Worm (Caenorhabditis elegans) whole organism, L1 larva: ENCODE results near the gene nhr-91.

Source experiments
- aly-2 ChIP-seq: fragments of 150-350 bp; optimal IDR thresholded peaks from 2 replicates; lab custom pipeline; 2014; ENCODE audit warnings: missing biosample characterization, missing genetic modification characterization
- ceh-82 ChIP-seq, 3 experiments: fragments of 150-350 bp in 1 of 3; sonication (generic microtip) in 2 of 3; optimal IDR thresholded peaks; 2 replicates each; lab custom pipeline; 2014 to 2017; ENCODE audit warnings: missing biosample characterization in 3 of 3, missing genetic modification characterization in 3 of 3
- ceh-88 ChIP-seq: fragments of 200-800 bp; sonication (Bioruptor generic); IDR thresholded peaks from 2 replicates; pipeline ENCODE4 v1.3.6; 2022; ENCODE audit warnings: missing genetic modification characterization, missing compliant biosample characterization
- dsc-1 ChIP-seq: sonication (generic microtip); optimal IDR thresholded peaks from 2 replicates; lab custom pipeline; 2016; ENCODE audit warnings: mild to moderate bottlenecking, missing genetic modification characterization, missing compliant biosample characterization
- efl-1 ChIP-seq, 4 experiments: fragments of 150-350 bp; optimal IDR thresholded peaks in 3 of 4; peaks in 1 of 4; 1 replicate in 1 of 4; 2 replicates in 3 of 4; lab custom pipeline; 2014; ENCODE audit warnings: missing biosample characterization in 2 of 4, missing genetic modification characterization in 2 of 4, missing genetic modification reagents in 2 of 4
- egl-13 ChIP-seq: sonication (generic microtip); optimal IDR thresholded peaks from 2 replicates; lab custom pipeline; 2016; ENCODE audit warnings: missing genotype, missing genetic modification reagents, missing genetic modification characterization, missing compliant biosample characterization
- elt-2 ChIP-seq: sonication (generic microtip); optimal IDR thresholded peaks from 2 replicates; lab custom pipeline; 2016; ENCODE audit warnings: missing genetic modification characterization, mild to moderate bottlenecking, inconsistent platforms, missing compliant biosample characterization, missing genetic modification reagents
- elt-3 ChIP-seq, 6 experiments: fragments of 150-350 bp in 1 of 6; sonication (generic microtip); optimal IDR thresholded peaks; 2 replicates each; lab custom pipeline; 2017 to 2018; ENCODE audit warnings: missing biosample characterization in 6 of 6, missing genetic modification characterization in 6 of 6, inconsistent platforms in 1 of 6
- fkh-8 ChIP-seq: sonication (generic microtip); optimal IDR thresholded peaks from 2 replicates; lab custom pipeline; 2016; ENCODE audit warnings: mild to moderate bottlenecking, missing genetic modification characterization, missing compliant biosample characterization
- fos-1 ChIP-seq: fragments of 150-350 bp; optimal IDR thresholded peaks from 2 replicates; lab custom pipeline; 2014; ENCODE audit warnings: missing biosample characterization, missing genetic modification characterization
- hlh-4 ChIP-seq: sonication (generic microtip); optimal IDR thresholded peaks from 2 replicates; lab custom pipeline; 2016; ENCODE audit warnings: mild to moderate bottlenecking, missing genetic modification characterization, missing compliant biosample characterization
- lin-13 ChIP-seq: fragments of 150-350 bp; optimal IDR thresholded peaks from 2 replicates; lab custom pipeline; 2014; ENCODE audit warnings: missing biosample characterization, missing genetic modification reagents, missing genetic modification characterization
- lin-14 ChIP-seq: fragments of 200-800 bp; sonication (Bioruptor generic); optimal IDR thresholded peaks from 2 replicates; lab custom pipeline; 2018; ENCODE audit warnings: mild to moderate bottlenecking, missing genetic modification characterization, moderate library complexity, missing compliant biosample characterization
- lsy-2 ChIP-seq, 2 experiments: fragments of 150-350 bp; optimal IDR thresholded peaks; 2 replicates each; lab custom pipeline; 2014; ENCODE audit warnings: missing biosample characterization in 2 of 2, missing genetic modification characterization in 2 of 2
- mep-1 ChIP-seq: fragments of 150-350 bp; optimal IDR thresholded peaks from 2 replicates; lab custom pipeline; 2014; ENCODE audit warnings: missing biosample characterization, missing genetic modification characterization
- nhr-11 ChIP-seq: fragments of 150-350 bp; optimal IDR thresholded peaks from 2 replicates; lab custom pipeline; 2014; ENCODE audit warnings: missing biosample characterization, missing genetic modification characterization
- nhr-19 ChIP-seq: fragments of 200-800 bp; sonication (Bioruptor generic); conservative IDR thresholded peaks from 2 replicates; pipeline ENCODE4 v1.3.6; 2022; ENCODE audit warnings: missing genetic modification characterization, missing compliant biosample characterization
- nhr-20 ChIP-seq: sonication (generic microtip); optimal IDR thresholded peaks from 2 replicates; lab custom pipeline; 2016; ENCODE audit warnings: mild to moderate bottlenecking, missing genetic modification characterization, missing compliant biosample characterization
- nhr-237 ChIP-seq: fragments of 150-350 bp; optimal IDR thresholded peaks from 2 replicates; lab custom pipeline; 2014; ENCODE audit warnings: missing biosample characterization, missing genetic modification characterization
- nhr-28 ChIP-seq: fragments of 150-350 bp; optimal IDR thresholded peaks from 2 replicates; lab custom pipeline; 2014; ENCODE audit warnings: missing biosample characterization, missing genetic modification characterization
- nhr-47 ChIP-seq: sonication (generic microtip); optimal IDR thresholded peaks from 2 replicates; lab custom pipeline; 2016; ENCODE audit warnings: mild to moderate bottlenecking, missing genetic modification characterization, moderate library complexity, missing compliant biosample characterization
- nhr-71 ChIP-seq: sonication (generic microtip); optimal IDR thresholded peaks from 2 replicates; lab custom pipeline; 2016; ENCODE audit warnings: mild to moderate bottlenecking, missing genetic modification characterization, moderate library complexity, missing compliant biosample characterization
- nhr-77 ChIP-seq: fragments of 150-350 bp; optimal IDR thresholded peaks from 2 replicates; lab custom pipeline; 2014; ENCODE audit warnings: missing biosample characterization, missing genetic modification characterization
- nhr-85 ChIP-seq: sonication (generic microtip); peaks from one replicate; lab custom pipeline; 2016; ENCODE audit warnings: missing genetic modification characterization, inconsistent platforms, missing compliant biosample characterization
- nhr-90 ChIP-seq: sonication (generic microtip); optimal IDR thresholded peaks from 2 replicates; lab custom pipeline; 2016; ENCODE audit warnings: mild to moderate bottlenecking, missing genetic modification characterization, missing compliant biosample characterization; ENCODE audit not compliant: poor library complexity
- pag-3 ChIP-seq: sonication (generic microtip); optimal IDR thresholded peaks from 2 replicates; lab custom pipeline; 2017; ENCODE audit warnings: missing genetic modification characterization, mild to moderate bottlenecking, missing compliant biosample characterization, antibody characterized with exemption, borderline replicate concordance; ENCODE audit not compliant: insufficient read depth
- pax-3 ChIP-seq: fragments of 200-800 bp; sonication (Bioruptor generic); optimal IDR thresholded peaks from 2 replicates; lab custom pipeline; 2018; ENCODE audit warnings: mild to moderate bottlenecking, missing genetic modification characterization, moderate library complexity, missing compliant biosample characterization
- pqm-1 ChIP-seq: sonication (generic microtip); optimal IDR thresholded peaks from 3 replicates; lab custom pipeline; 2017; ENCODE audit warnings: missing biosample characterization, missing genetic modification characterization
- rnt-1 ChIP-seq: sonication (generic microtip); optimal IDR thresholded peaks from 2 replicates; lab custom pipeline; 2016; ENCODE audit warnings: mild to moderate bottlenecking, missing genetic modification characterization, moderate library complexity, missing compliant biosample characterization
- snpc-4 ChIP-seq: fragments of 150-350 bp; optimal IDR thresholded peaks from 2 replicates; lab custom pipeline; 2014; ENCODE audit warnings: missing biosample characterization, missing genetic modification characterization
- snu-23 ChIP-seq: sonication (generic microtip); optimal IDR thresholded peaks from 2 replicates; lab custom pipeline; 2016; ENCODE audit warnings: missing genetic modification characterization, missing compliant biosample characterization
- swsn-7 ChIP-seq: sonication (generic microtip); optimal IDR thresholded peaks from 2 replicates; lab custom pipeline; 2016; ENCODE audit warnings: missing genetic modification characterization, missing compliant biosample characterization
- tlp-1 ChIP-seq: fragments of 150-350 bp; optimal IDR thresholded peaks from 2 replicates; lab custom pipeline; 2014; ENCODE audit warnings: missing biosample characterization, missing genetic modification characterization
- unc-30 ChIP-seq: sonication (generic microtip); optimal IDR thresholded peaks from 2 replicates; lab custom pipeline; 2017; ENCODE audit warnings: missing biosample characterization, missing genetic modification characterization
- unc-86 ChIP-seq: sonication (generic microtip); optimal IDR thresholded peaks from 2 replicates; lab custom pipeline; 2016; ENCODE audit warnings: missing genetic modification characterization, missing compliant biosample characterization
- unc-98 ChIP-seq: fragments of 200-800 bp; sonication (Bioruptor generic); IDR thresholded peaks from 2 replicates; pipeline ENCODE4 v1.3.6; 2022; ENCODE audit warnings: missing genetic modification characterization, missing compliant biosample characterization
- xbp-1 ChIP-seq: sonication (generic microtip); optimal IDR thresholded peaks from 2 replicates; lab custom pipeline; 2016; ENCODE audit warnings: missing genetic modification characterization, missing compliant biosample characterization
- zip-4 ChIP-seq: fragments of 200-800 bp; sonication (Bioruptor generic); optimal IDR thresholded peaks from 2 replicates; lab custom pipeline; 2018; ENCODE audit warnings: mild to moderate bottlenecking, missing genetic modification characterization, moderate library complexity, missing compliant biosample characterization
- ztf-11 ChIP-seq, 2 experiments: sonication (generic microtip); optimal IDR thresholded peaks; 2 replicates each; lab custom pipeline; 2016 to 2017; ENCODE audit warnings: missing genetic modification characterization in 2 of 2, missing biosample characterization in 1 of 2, missing compliant biosample characterization in 1 of 2
- ztf-4 ChIP-seq: fragments of 150-350 bp; optimal IDR thresholded peaks from 2 replicates; lab custom pipeline; 2014; ENCODE audit warnings: missing biosample characterization, missing genetic modification characterization

nhr-91 gene

ce11 chrX:15342744-15343259 is 33.6 kb downstream of the nhr-91 start:
- TF ChIP-seq mep-1 (peak; percentile 4), pax-3 (no peak), nhr-90 (tag; lab: Kevin White, UChicago) (no peak), nhr-19 (GFP tag; lab: Robert Waterston, UW) (peak; percentile 14), nhr-237 (tag; lab: Kevin White, UChicago) (no peak), pag-3 (tag; lab: Kevin White, UChicago) (no peak), unc-30 (tag; lab: Kevin White, UChicago) (no peak), tlp-1 (tag; lab: Kevin White, UChicago) (no peak), unc-86 (no peak), elt-3 (tag; optimal IDR thresholded peaks at IDR 0.05; lab: Kevin White, UChicago) (peak in 4 of 6 experiments; percentile 5 to 77 (median 48)), elt-2 (tag; lab: Kevin White, UChicago) (no peak), nhr-85 (tag; lab: Kevin White, UChicago) (peak; percentile 57), swsn-7 (tag; lab: Kevin White, UChicago) (no peak), fos-1 (tag; lab: Kevin White, UChicago) (no peak), unc-98 (GFP tag; lab: Robert Waterston, UW) (no peak), ztf-11 (tag; optimal IDR thresholded peaks at IDR 0.05; lab: Kevin White, UChicago) (no peak)

ce11 chrX:15343971-15344370 is 34.8 kb downstream of the nhr-91 start:
- TF ChIP-seq nhr-20 (tag; lab: Kevin White, UChicago) (peak; percentile 44), zip-4 (GFP tag; lab: Kevin White, UChicago) (no peak), nhr-19 (GFP tag; lab: Robert Waterston, UW) (no peak), nhr-71 (tag; lab: Kevin White, UChicago) (peak; percentile 72), swsn-7 (tag; lab: Kevin White, UChicago) (peak; percentile 17), ztf-4 (tag; lab: Kevin White, UChicago) (peak; percentile 28), lin-14 (GFP tag; lab: Kevin White, UChicago) (peak; percentile 60), nhr-77 (tag; lab: Kevin White, UChicago) (no peak), tlp-1 (tag; lab: Kevin White, UChicago) (no peak), nhr-47 (tag; lab: Kevin White, UChicago) (peak; percentile 78), aly-2 (tag; lab: Kevin White, UChicago) (no peak), snpc-4 (tag; lab: Kevin White, UChicago) (no peak), hlh-4 (peak; percentile 74), pqm-1 (no peak), dsc-1 (tag; lab: Kevin White, UChicago) (peak; percentile 58), ceh-88 (GFP tag; lab: Robert Waterston, UW) (no peak), nhr-28 (no peak), xbp-1 (tag; lab: Kevin White, UChicago) (peak; percentile 11), efl-1 (optimal IDR thresholded peaks at IDR 0.05; lab: Kevin White, UChicago) (no peak), efl-1 (GFP tag; optimal IDR thresholded peaks at IDR 0.05 in 1 of 2; lab: Kevin White, UChicago) (peak in 1 of 2 experiments; percentile 71), lin-13 (GFP tag; lab: Kevin White, UChicago) (no peak), mep-1 (peak; percentile 35), egl-13 (peak; percentile 26), fkh-8 (tag; lab: Kevin White, UChicago) (peak; percentile 76), lsy-2 (tag; optimal IDR thresholded peaks at IDR 0.05; lab: Kevin White, UChicago) (peak in 1 of 2 experiments; percentile 18)

ce11 chrX:15345346-15346198 is 36.4 kb downstream of the nhr-91 start:
- TF ChIP-seq lin-14 (GFP tag; lab: Kevin White, UChicago) (peak; percentile 31), snpc-4 (tag; lab: Kevin White, UChicago) (peak; percentile 96), dsc-1 (tag; lab: Kevin White, UChicago) (peak; percentile 89), nhr-47 (tag; lab: Kevin White, UChicago) (peak; percentile 3), snu-23 (GFP tag; lab: Kevin White, UChicago) (no peak), pag-3 (tag; lab: Kevin White, UChicago) (peak; percentile 51), ceh-82 (tag; optimal IDR thresholded peaks at IDR 0.05; lab: Kevin White, UChicago) (no peak), elt-3 (tag; optimal IDR thresholded peaks at IDR 0.05; lab: Kevin White, UChicago) (peak in 5 of 6 experiments; percentile 37 to 81 (median 39)), swsn-7 (tag; lab: Kevin White, UChicago) (peak; percentile 11), elt-2 (tag; lab: Kevin White, UChicago) (peak; percentile 24), nhr-85 (tag; lab: Kevin White, UChicago) (peak; percentile 37), nhr-19 (GFP tag; lab: Robert Waterston, UW) (peak; percentile 31; the same call in 1 of the 2 replicates), nhr-11 (tag; lab: Kevin White, UChicago) (no peak), rnt-1 (tag; lab: Kevin White, UChicago) (peak; percentile 29)
- TF ChIP-seq, all 84 proteins: peak for 11
